Worm (Caenorhabditis elegans): ENCODE measurements around the gene aat-3.

ce11 chrX:2595757-2596059 is 43.6 kb downstream of the aat-3 start:
- TF ChIP-seq fkh-8 (tag; optimal IDR thresholded peaks at IDR 0.05) (no peak), nhr-19 (GFP tag; conservative IDR thresholded peaks at IDR 0.05) (no peak), ztf-11 (tag; optimal IDR thresholded peaks at IDR 0.05) (no peak), vab-15 (tag; optimal IDR thresholded peaks at IDR 0.05) (no peak), elt-3 (tag; optimal IDR thresholded peaks at IDR 0.05) (no peak), unc-62 (GFP tag; optimal IDR thresholded peaks at IDR 0.05) (no peak), ceh-90 (tag; optimal IDR thresholded peaks at IDR 0.05) (no peak), lin-15B (tag; optimal IDR thresholded peaks at IDR 0.05) (no peak)
